Fruit fly (Drosophila melanogaster) whole organism, wandering third instar larva: ENCODE measurements around the gene CG5861.

Source experiments
- CG32264 ChIP-seq: fragments of 200-800 bp; sonication (Bioruptor generic); optimal IDR thresholded peaks from 2 replicates; lab custom pipeline; 2016; ENCODE audit warnings: missing biosample characterization, missing genetic modification characterization
- CrebA ChIP-seq: fragments of 200-800 bp; sonication (Bioruptor generic); optimal IDR thresholded peaks from 2 replicates; lab custom pipeline; 2016; ENCODE audit warnings: missing biosample characterization, mild to moderate bottlenecking, missing genetic modification characterization, borderline replicate concordance
- Hr83 ChIP-seq: fragments of 200-300 bp; sonication (Bioruptor generic); optimal IDR thresholded peaks from 2 replicates; lab custom pipeline; 2016; ENCODE audit warnings: missing biosample characterization, mild to moderate bottlenecking, missing genetic modification characterization, moderate library complexity; ENCODE audit not compliant: poor library complexity, severe bottlenecking
- Rel ChIP-seq, 2 experiments: fragments of 200-800 bp; sonication (Bioruptor generic) in 1 of 2; optimal IDR thresholded peaks; 2 replicates in 1 of 2; 3 replicates in 1 of 2; lab custom pipeline; 2016 to 2019; ENCODE audit warnings: mild to moderate bottlenecking in 2 of 2, missing biosample characterization in 2 of 2, missing genetic modification characterization in 2 of 2, moderate library complexity in 1 of 2
- dl ChIP-seq, 2 experiments: fragments of 175-275, 200-275 bp in 1 of 2; fragments of 200-275 bp in 1 of 2; sonication (Bioruptor generic); optimal IDR thresholded peaks; lab custom pipeline; 2018; ENCODE audit warnings: mild to moderate bottlenecking in 2 of 2, missing biosample characterization in 2 of 2, missing genetic modification characterization in 2 of 2, moderate library complexity in 2 of 2; ENCODE audit not compliant: partially characterized antibody in 2 of 2, insufficient read depth in 1 of 2
- dmrt93B ChIP-seq: fragments of 200-800 bp; sonication (Bioruptor generic); optimal IDR thresholded peaks from 2 replicates; lab custom pipeline; 2018; ENCODE audit warnings: missing biosample characterization, mild to moderate bottlenecking, missing genetic modification characterization
- foxo ChIP-seq, 2 experiments: fragments of 200-800 bp; sonication (Bioruptor generic); optimal IDR thresholded peaks; 2 replicates in 1 of 2; 3 replicates in 1 of 2; lab custom pipeline; 2016 to 2017; ENCODE audit warnings: missing biosample characterization in 2 of 2, missing genetic modification characterization in 2 of 2
- h ChIP-seq: fragments of 200-800 bp; sonication (Bioruptor generic); optimal IDR thresholded peaks from 3 replicates; lab custom pipeline; 2016; ENCODE audit warnings: missing biosample characterization, mild to moderate bottlenecking, missing genetic modification characterization
- lola ChIP-seq: fragments of >200 bp; optimal IDR thresholded peaks from 2 replicates; lab custom pipeline; 2017; ENCODE audit warnings: missing biosample characterization, missing genetic modification characterization
- pan ChIP-seq: fragments of >200 bp; optimal IDR thresholded peaks from 2 replicates; lab custom pipeline; 2017
- woc ChIP-seq: sonication (Bioruptor generic); optimal IDR thresholded peaks from 2 replicates; lab custom pipeline; 2016; ENCODE audit warnings: missing biosample characterization, mild to moderate bottlenecking, missing genetic modification characterization

DNA sequence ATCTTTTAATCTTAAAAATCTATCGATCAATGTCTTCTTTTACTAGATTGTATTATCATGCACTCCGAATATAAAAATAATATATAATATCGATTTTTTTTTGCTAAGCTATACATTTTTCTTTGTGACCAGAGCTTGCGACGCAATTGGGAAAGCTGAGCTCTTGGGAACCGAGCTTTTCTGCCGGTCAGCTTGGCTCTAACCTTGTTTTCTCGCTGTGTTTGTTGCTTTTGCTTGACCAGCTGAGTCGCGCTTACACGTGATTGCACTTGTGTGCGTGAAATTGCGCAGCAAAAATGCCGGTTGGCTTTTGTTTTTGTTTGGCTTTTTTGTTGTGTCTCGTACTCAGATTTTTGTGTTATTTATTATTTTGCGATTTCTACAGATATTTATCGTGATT lies 33.7 kb downstream of the CG5861 start:
- TF ChIP-seq Rel (GFP tag; optimal IDR thresholded peaks at IDR 0.05; lab: Kevin White, UChicago) = no peak
- peak; percentile 5 for TF ChIP-seq Rel (tag; optimal IDR thresholded peaks at IDR 0.05; lab: Kevin White, UChicago)
- no peak for TF ChIP-seq h (GFP tag; lab: Kevin White, UChicago)
- TF ChIP-seq dl (GFP tag; optimal IDR thresholded peaks at IDR 0.05; lab: Kevin White, UChicago; ENCODE audit: insufficient read depth in 1 of 2, partially characterized antibody in 2 of 2) = no peak
- no peak for TF ChIP-seq CrebA (GFP tag; lab: Kevin White, UChicago)
- no peak for TF ChIP-seq CG32264 (GFP tag; lab: Kevin White, UChicago)
- no peak for TF ChIP-seq lola (GFP tag; lab: Kevin White, UChicago)
- TF ChIP-seq pan (lab: Kevin White, UChicago) = no peak
- no peak for TF ChIP-seq woc (GFP tag; lab: Kevin White, UChicago)
- TF ChIP-seq dmrt93B (GFP tag; lab: Kevin White, UChicago) = no peak
- TF ChIP-seq Hr83 (GFP tag; lab: Kevin White, UChicago) = no peak
- TF ChIP-seq foxo (GFP tag; optimal IDR thresholded peaks at IDR 0.05; lab: Kevin White, UChicago) = no peak
